Worm (Caenorhabditis elegans): ENCODE results near the gene C30F2.5.

DNA sequence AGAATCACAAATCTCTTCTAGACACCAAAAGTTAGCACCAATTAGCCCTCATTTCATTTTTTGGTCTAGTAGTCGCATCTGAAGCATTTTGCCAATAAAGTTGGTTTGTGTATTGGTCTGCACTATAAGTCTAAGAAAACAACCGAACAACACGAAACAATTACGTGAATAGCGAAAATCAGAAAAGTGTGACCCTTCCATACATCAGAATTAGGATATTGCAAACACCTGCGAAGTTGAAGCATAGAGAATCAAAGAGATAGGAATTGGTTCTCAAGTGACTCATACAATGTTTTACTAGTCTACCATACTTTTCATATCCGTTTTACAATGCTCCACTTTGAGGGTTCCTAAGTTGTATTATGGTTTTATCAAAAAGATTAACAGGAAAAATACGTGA lies 22.7 kb downstream of the C30F2.5 start:
- no peak for TF ChIP-seq ama-1 (optimal IDR thresholded peaks at IDR 0.05)
- no peak for TF ChIP-seq elt-3 (tag; optimal IDR thresholded peaks at IDR 0.05)
- no peak for TF ChIP-seq egl-27 (tag; optimal IDR thresholded peaks at IDR 0.05)
- no peak for TF ChIP-seq nhr-129 (tag; optimal IDR thresholded peaks at IDR 0.05)
- TF ChIP-seq peb-1 (tag; optimal IDR thresholded peaks at IDR 0.05) = no peak
- TF ChIP-seq nhr-12 (tag; optimal IDR thresholded peaks at IDR 0.05) = no peak
- TF ChIP-seq R02D3.7 (tag; optimal IDR thresholded peaks at IDR 0.05) = no peak
- no peak for TF ChIP-seq ztf-4 (tag; optimal IDR thresholded peaks at IDR 0.05)
- no peak for TF ChIP-seq snpc-4 (tag; optimal IDR thresholded peaks at IDR 0.05)
- no peak for TF ChIP-seq ZK546.5 (tag; optimal IDR thresholded peaks at IDR 0.05)
